Worm (Caenorhabditis elegans): ENCODE measurements around the gene hacd-1.

DNA sequence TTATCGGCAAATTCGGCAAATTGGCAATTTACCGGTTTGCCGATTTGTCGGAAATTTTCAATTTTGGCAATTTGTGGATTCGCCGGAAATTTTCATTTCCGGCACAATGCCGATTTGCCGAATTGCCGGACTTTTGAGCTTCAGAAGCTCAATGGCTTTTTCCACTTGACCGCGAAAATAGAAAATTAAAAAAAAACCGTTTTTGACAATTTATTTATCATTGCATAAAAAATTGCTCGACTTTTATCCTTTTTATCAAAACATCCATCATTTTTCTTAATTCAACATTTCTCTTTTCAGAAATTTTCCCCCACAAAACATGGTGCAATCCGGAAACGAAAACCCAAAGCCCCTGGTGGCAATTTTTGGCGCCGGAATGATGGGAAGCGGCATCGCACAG lies at the start of gene hacd-1:
- TF ChIP-seq fkh-10 (GFP tag; optimal IDR thresholded peaks at IDR 0.05) (no peak), nhr-28 (tag; optimal IDR thresholded peaks at IDR 0.05) (no peak), nhr-76 (tag; optimal IDR thresholded peaks at IDR 0.05) (no peak)
